Fruit fly (Drosophila melanogaster): Measurements from ENCODE around the gene Gr10a.

Gr10a gene

DNA sequence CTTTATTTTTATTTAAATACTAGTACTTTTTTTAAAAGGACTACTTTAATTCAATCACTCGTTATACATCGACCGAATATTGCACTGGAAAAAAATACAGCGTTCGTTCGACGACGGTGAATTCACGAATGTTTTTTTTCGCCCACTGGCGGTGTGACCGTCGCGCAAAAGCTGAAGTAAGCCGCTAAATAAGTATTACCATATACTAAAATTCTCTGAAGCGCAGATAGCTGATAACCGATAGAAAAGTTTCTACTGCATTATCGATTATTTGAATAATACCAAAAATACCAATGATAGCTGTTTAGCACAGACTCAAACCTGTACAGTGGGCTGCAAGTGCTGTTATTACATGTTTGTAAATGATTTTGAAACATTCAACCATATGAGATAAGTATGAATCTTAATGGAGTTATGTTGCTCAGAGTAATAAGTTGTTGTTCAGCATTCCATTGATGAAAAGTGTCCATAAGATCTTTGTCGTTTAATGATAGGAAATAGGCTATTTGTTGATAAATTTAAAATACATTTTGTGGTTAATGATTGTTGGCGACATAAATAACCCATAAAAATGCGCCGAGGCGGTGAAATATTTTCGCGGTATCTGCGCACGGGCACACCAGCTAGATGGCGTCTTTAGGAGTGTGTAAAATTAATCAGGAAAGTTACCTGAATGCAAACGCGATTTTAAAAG lies 37.1 kb upstream of the Gr10a start, which contains the start of the genes Evi5 and HP5 (continued):
- TF ChIP-seq dati (GFP tag; IDR thresholded peaks at IDR 0.05) (no peak), CG2712 (tag; optimal IDR thresholded peaks at IDR 0.05) (peak; percentile 51), CG11398 (GFP tag; optimal IDR thresholded peaks at IDR 0.05) (no peak), lov (optimal IDR thresholded peaks at IDR 0.05) (no peak), lov (GFP tag; IDR thresholded peaks at IDR 0.05) (no peak), CG10267 (tag; optimal IDR thresholded peaks at IDR 0.05) (peak; percentile 33), CG14667 (GFP tag; IDR thresholded peaks at IDR 0.05) (0 out of 2 replicates have a peak, but pooled peaks have one; percentile 25), tll (GFP tag; optimal IDR thresholded peaks at IDR 0.05) (peak in 1 of 2 experiments; percentile 54), onecut (GFP tag; IDR thresholded peaks at IDR 0.05) (peak; percentile 53), Chrac-16 (GFP tag; optimal IDR thresholded peaks at IDR 0.05) (peak; percentile 36), CG31224 (GFP tag; IDR thresholded peaks at IDR 0.05) (0 out of 2 replicates have a peak, but pooled peaks have one; percentile 49), Dp (GFP tag; optimal IDR thresholded peaks at IDR 0.05) (peak; percentile 41), HLH54F (GFP tag; optimal IDR thresholded peaks at IDR 0.05) (peak; percentile 56), CG13287 (GFP tag; IDR thresholded peaks at IDR 0.05; ENCODE audit: partially characterized antibody) (peak; percentile 57; the same call in 1 of the 2 replicates), zen2 (GFP tag; IDR thresholded peaks at IDR 0.05; ENCODE audit: partially characterized antibody) (no peak), CG9932 (GFP tag; IDR thresholded peaks at IDR 0.05) (peak; percentile 83), sens-2 (GFP tag; IDR thresholded peaks at IDR 0.05) (no peak), bbx (GFP tag; IDR thresholded peaks at IDR 0.05; ENCODE audit: partially characterized antibody) (peak; percentile 56), CG10147 (GFP tag; optimal IDR thresholded peaks at IDR 0.05) (no peak), nom (GFP tag; optimal IDR thresholded peaks at IDR 0.05) (peak; percentile 60), oc (tag; optimal IDR thresholded peaks at IDR 0.05) (no peak), CG10209 (GFP tag; optimal IDR thresholded peaks at IDR 0.05) (no peak), toy (GFP tag; IDR thresholded peaks at IDR 0.05) (no peak; the same call in 1 of the 2 replicates), slp2 (GFP tag; optimal IDR thresholded peaks at IDR 0.05) (peak; percentile 27), dan (GFP tag; IDR thresholded peaks at IDR 0.05) (no peak), Scr (GFP tag; IDR thresholded peaks at IDR 0.05; ENCODE audit: partially characterized antibody) (peak; percentile 61), CG9215 (GFP tag; IDR thresholded peaks at IDR 0.05) (peak; percentile 77), tin (GFP tag; optimal IDR thresholded peaks at IDR 0.05) (peak; percentile 32), grn (GFP tag; optimal IDR thresholded peaks at IDR 0.05) (peak; percentile 36), CG11247 (GFP tag; IDR thresholded peaks at IDR 0.05) (peak; percentile 51; the same call in 1 of the 2 replicates), B-H2 (GFP tag; optimal IDR thresholded peaks at IDR 0.05) (no peak), Side (GFP tag; optimal IDR thresholded peaks at IDR 0.05) (peak; percentile 5), Hmr (GFP tag; optimal IDR thresholded peaks at IDR 0.05) (peak; percentile 72), CG10654 (GFP tag; optimal IDR thresholded peaks at IDR 0.05) (peak; percentile 7), Med (GFP tag) (peak; percentile 94), E2f1 (GFP tag; IDR thresholded peaks at IDR 0.05) (peak; percentile 40; the same call in 1 of the 2 replicates), CG3281 (GFP tag; optimal IDR thresholded peaks at IDR 0.05) (no peak), NK7.1 (GFP tag; optimal IDR thresholded peaks at IDR 0.05) (peak; percentile 1), lilli (GFP tag; optimal IDR thresholded peaks at IDR 0.05) (peak; percentile 84), pum (GFP tag; optimal IDR thresholded peaks at IDR 0.05) (peak; percentile 48), Atf-2 (GFP tag; optimal IDR thresholded peaks at IDR 0.05) (peak; percentile 30), Six4 (GFP tag; optimal IDR thresholded peaks at IDR 0.05) (no peak), CG8924 (tag; optimal IDR thresholded peaks at IDR 0.05) (peak; percentile 14), Bdp1 (GFP tag; optimal IDR thresholded peaks at IDR 0.05) (no peak), CG30020 (tag; optimal IDR thresholded peaks at IDR 0.05) (peak; percentile 60), CG9797 (GFP tag; optimal IDR thresholded peaks at IDR 0.05) (peak; percentile 87), CG32532 (GFP tag; IDR thresholded peaks at IDR 0.05) (peak; percentile 71), CG11085 (GFP tag; IDR thresholded peaks at IDR 0.05) (peak; percentile 61; the same call in 1 of the 2 replicates), gfzf (GFP tag; optimal IDR thresholded peaks at IDR 0.05) (peak; percentile 94)
